Fruit fly (Drosophila melanogaster) whole organism, prepupa: ENCODE measurements around the gene alpha-Est10.

Source experiments
- CG32006 ChIP-seq: fragments of 200-800 bp; sonication (Bioruptor generic); optimal IDR thresholded peaks from 3 replicates; lab custom pipeline; 2017; ENCODE audit warnings: missing biosample characterization, mild to moderate bottlenecking, missing genetic modification characterization
- CG6163 ChIP-seq: fragments of 200-800 bp; sonication (Bioruptor generic); IDR thresholded peaks from 3 replicates; pipeline ENCODE4 v1.3.6; 2022; ENCODE audit warnings: missing biosample characterization, missing genetic modification characterization
- esn ChIP-seq: fragments of 200-800 bp; sonication (Bioruptor generic); optimal IDR thresholded peaks from 2 replicates; lab custom pipeline; 2016; ENCODE audit warnings: missing biosample characterization, mild to moderate bottlenecking, missing genetic modification characterization, moderate library complexity

dm6 chr3R:7536281-7536680, 42.6 kb upstream of the alpha-Est10 start, which contains the start of gene alpha-Est5:
- TF ChIP-seq CG32006 (GFP tag; lab: Kevin White, UChicago) = no peak
- TF ChIP-seq esn (GFP tag; lab: Kevin White, UChicago) = no peak
- TF ChIP-seq CG6163 (GFP tag; lab: Robert Waterston, UW) = no peak
